Fruit fly (Drosophila melanogaster) whole organism, embryonic: ENCODE measurements around the gene CG14695.

Source experiments
- ATbp ChIP-seq: fragments of 200-800 bp; sonication (Bioruptor generic); optimal IDR thresholded peaks from 2 replicates; lab custom pipeline; 2017; ENCODE audit warnings: missing biosample characterization, mild to moderate bottlenecking, missing genetic modification characterization, missing genetic modification reagents
- Abd-B ChIP-seq: fragments of 200-800 bp; sonication (Bioruptor generic); optimal IDR thresholded peaks from 2 replicates; lab custom pipeline; 2018; ENCODE audit warnings: missing biosample characterization, mild to moderate bottlenecking, missing genetic modification characterization, moderate library complexity
- Ada2b ChIP-seq: fragments of 200-800 bp; sonication (Bioruptor generic); IDR thresholded peaks from 2 replicates; pipeline ENCODE4 v1.3.6; 2022; ENCODE audit warnings: missing biosample characterization, missing genetic modification characterization
- Atf3 ChIP-seq: fragments of 200-800 bp; sonication (Bioruptor generic); optimal IDR thresholded peaks from 3 replicates; lab custom pipeline; 2016; ENCODE audit warnings: missing biosample characterization, missing genetic modification characterization
- B-H2 ChIP-seq: fragments of 200-800 bp; sonication (Bioruptor generic); optimal IDR thresholded peaks from 2 replicates; lab custom pipeline; 2018; ENCODE audit warnings: missing biosample characterization, mild to moderate bottlenecking, missing genetic modification characterization
- Bdp1 ChIP-seq: fragments of 200-800 bp; sonication (Bioruptor generic); optimal IDR thresholded peaks from 3 replicates; lab custom pipeline; 2016; ENCODE audit warnings: missing biosample characterization, missing genetic modification characterization
- BtbVII ChIP-seq: fragments of 200-800 bp; sonication (Bioruptor generic); optimal IDR thresholded peaks from 3 replicates; lab custom pipeline; 2017; ENCODE audit warnings: missing biosample characterization, mild to moderate bottlenecking, missing genetic modification characterization
- CG10267 ChIP-seq: fragments of 200-800 bp; sonication (Bioruptor generic); optimal IDR thresholded peaks from 2 replicates; lab custom pipeline; 2018; ENCODE audit warnings: missing biosample characterization, mild to moderate bottlenecking, missing genetic modification characterization, moderate library complexity
- CG11093 ChIP-seq: fragments of 200-800 bp; sonication (Bioruptor generic); IDR thresholded peaks from 3 replicates; pipeline ENCODE4 v1.3.6; 2022; ENCODE audit warnings: missing biosample characterization, missing genetic modification characterization
- CG12071 ChIP-seq: fragments of 200-800 bp; sonication (Bioruptor generic); optimal IDR thresholded peaks from 3 replicates; lab custom pipeline; 2018; ENCODE audit warnings: missing biosample characterization, mild to moderate bottlenecking, missing genetic modification characterization
- CG12299 ChIP-seq: fragments of 200-800 bp; sonication (Bioruptor generic); optimal IDR thresholded peaks from 2 replicates; lab custom pipeline; 2018; ENCODE audit warnings: missing biosample characterization, mild to moderate bottlenecking, missing genetic modification characterization
- CG13424 ChIP-seq: fragments of 200-800 bp; sonication (Bioruptor generic); optimal IDR thresholded peaks from 2 replicates; lab custom pipeline; 2019; ENCODE audit warnings: missing biosample characterization, mild to moderate bottlenecking, missing genetic modification characterization, moderate library complexity
- CG17385 ChIP-seq: fragments of 200-800 bp; sonication (Bioruptor generic); optimal IDR thresholded peaks from 3 replicates; lab custom pipeline; 2018; ENCODE audit warnings: missing biosample characterization, mild to moderate bottlenecking, missing genetic modification characterization
- CG18476 ChIP-seq: fragments of 200-800 bp; sonication (Bioruptor generic); optimal IDR thresholded peaks from 2 replicates; lab custom pipeline; 2016; ENCODE audit warnings: missing biosample characterization, mild to moderate bottlenecking, missing genetic modification characterization
- CG30020 ChIP-seq: fragments of 200-800 bp; optimal IDR thresholded peaks from 2 replicates; lab custom pipeline; 2019; ENCODE audit warnings: missing biosample characterization, mild to moderate bottlenecking, missing genetic modification characterization, moderate library complexity
- CG6791 ChIP-seq: fragments of 200-800 bp; sonication (Bioruptor generic); IDR thresholded peaks from 3 replicates; pipeline ENCODE4 v1.3.6; 2022; ENCODE audit warnings: missing biosample characterization, missing genetic modification characterization; ENCODE audit not compliant: partially characterized antibody
- CG7556 ChIP-seq: fragments of 200-800 bp; sonication (Bioruptor generic); optimal IDR thresholded peaks from 2 replicates; lab custom pipeline; 2017; ENCODE audit warnings: missing biosample characterization, mild to moderate bottlenecking, missing genetic modification characterization
- CG8765 ChIP-seq: fragments of 200-800 bp; sonication (Bioruptor generic); IDR thresholded peaks from 2 replicates; pipeline ENCODE4 v1.3.6; 2022; ENCODE audit warnings: missing biosample characterization, missing genetic modification characterization
- CG9215 ChIP-seq: fragments of 200-800 bp; sonication (Bioruptor generic); IDR thresholded peaks from 2 replicates; pipeline ENCODE4 v1.3.6; 2022; ENCODE audit warnings: missing biosample characterization, missing genetic modification characterization
- CG9797 ChIP-seq: fragments of 200-800 bp; sonication (Bioruptor generic); optimal IDR thresholded peaks from 3 replicates; lab custom pipeline; 2018; ENCODE audit warnings: missing biosample characterization, mild to moderate bottlenecking, missing genetic modification characterization
- D19A ChIP-seq: fragments of 200-800 bp; optimal IDR thresholded peaks from 3 replicates; lab custom pipeline; 2019; ENCODE audit warnings: missing biosample characterization, mild to moderate bottlenecking, missing genetic modification characterization, moderate library complexity
- Dip2 ChIP-seq: fragments of 200-800 bp; sonication (Bioruptor generic); IDR thresholded peaks from 2 replicates; pipeline ENCODE4 v1.3.6; 2022; ENCODE audit warnings: missing biosample characterization, missing genetic modification characterization
- H15 ChIP-seq: fragments of 200-800 bp; sonication (Bioruptor generic); IDR thresholded peaks from 3 replicates; pipeline ENCODE4 v1.3.6; 2022; ENCODE audit warnings: missing biosample characterization, missing genetic modification characterization
- Hr51 ChIP-seq, 2 experiments: fragments of 200-800 bp; sonication (Bioruptor generic); optimal IDR thresholded peaks; 2 replicates in 1 of 2; 3 replicates in 1 of 2; lab custom pipeline; 2016 to 2018; ENCODE audit warnings: missing biosample characterization in 2 of 2, missing genetic modification characterization in 2 of 2, mild to moderate bottlenecking in 1 of 2, moderate library complexity in 1 of 2
- Hsf ChIP-seq: fragments of 200-800 bp; sonication (Bioruptor generic); optimal IDR thresholded peaks from 3 replicates; lab custom pipeline; 2016; ENCODE audit warnings: missing biosample characterization, missing genetic modification characterization
- Kr ChIP-seq: fragments of 200-800 bp; sonication (Bioruptor generic); optimal IDR thresholded peaks from 2 replicates; lab custom pipeline; 2017; ENCODE audit warnings: missing biosample characterization, mild to moderate bottlenecking, missing genetic modification characterization
- Neu2 ChIP-seq: fragments of 200-800 bp; sonication (Bioruptor generic); optimal IDR thresholded peaks from 3 replicates; lab custom pipeline; 2016; ENCODE audit warnings: missing biosample characterization, missing genetic modification characterization, borderline replicate concordance
- Nf-YB ChIP-seq: fragments of 200-800 bp; sonication (Bioruptor generic); optimal IDR thresholded peaks from 3 replicates; lab custom pipeline; 2019; ENCODE audit warnings: missing biosample characterization, mild to moderate bottlenecking, missing genetic modification characterization, moderate library complexity
- Optix ChIP-seq: fragments of 200-800 bp; sonication (Bioruptor generic); IDR thresholded peaks from 3 replicates; pipeline ENCODE4 v1.3.6; 2022; ENCODE audit warnings: missing biosample characterization, missing genetic modification characterization
- Six4 ChIP-seq: fragments of 200-800 bp; sonication (Bioruptor generic); optimal IDR thresholded peaks from 2 replicates; lab custom pipeline; 2016; ENCODE audit warnings: missing biosample characterization, missing genetic modification characterization
- Tbp ChIP-seq: fragments of >200 bp; optimal IDR thresholded peaks from 2 replicates; lab custom pipeline; 2018; ENCODE audit warnings: missing biosample characterization, missing genetic modification characterization
- ara ChIP-seq: fragments of 200-800 bp; sonication (Bioruptor generic); IDR thresholded peaks from 2 replicates; pipeline ENCODE4 v1.3.6; 2022; ENCODE audit warnings: missing biosample characterization, missing genetic modification characterization
- corto ChIP-seq: fragments of 200-800 bp; sonication (Bioruptor generic); optimal IDR thresholded peaks from 2 replicates; lab custom pipeline; 2016; ENCODE audit warnings: missing biosample characterization, mild to moderate bottlenecking, missing genetic modification characterization, moderate library complexity
- da ChIP-seq: fragments of 200-800 bp; sonication (Bioruptor generic); optimal IDR thresholded peaks from 2 replicates; lab custom pipeline; 2016; ENCODE audit warnings: missing biosample characterization, missing genetic modification characterization
- esg ChIP-seq: fragments of 200-800 bp; sonication (Bioruptor generic); conservative IDR thresholded peaks from 2 replicates; pipeline ENCODE4 v1.3.6; 2022; ENCODE audit warnings: missing biosample characterization, missing genetic modification characterization
- fd102C ChIP-seq: fragments of 200-800 bp; sonication (Bioruptor generic); optimal IDR thresholded peaks from 2 replicates; lab custom pipeline; 2018; ENCODE audit warnings: missing biosample characterization, mild to moderate bottlenecking, missing genetic modification characterization, moderate library complexity
- grau ChIP-seq: fragments of 200-800 bp; optimal IDR thresholded peaks from 3 replicates; lab custom pipeline; 2019; ENCODE audit warnings: missing biosample characterization, mild to moderate bottlenecking, missing genetic modification characterization, moderate library complexity
- jigr1 ChIP-seq: fragments of 200-800 bp; sonication (Bioruptor generic); IDR thresholded peaks from 3 replicates; pipeline ENCODE4 v1.3.6; 2022; ENCODE audit warnings: missing biosample characterization, missing genetic modification characterization
- ken ChIP-seq: fragments of 200-800 bp; sonication (Bioruptor generic); IDR thresholded peaks from 3 replicates; pipeline ENCODE4 v1.3.6; 2022; ENCODE audit warnings: missing biosample characterization, missing genetic modification characterization
- lilli ChIP-seq: fragments of 200-800 bp; sonication (Bioruptor generic); optimal IDR thresholded peaks from 3 replicates; lab custom pipeline; 2016; ENCODE audit warnings: missing biosample characterization, missing genetic modification characterization
- odd ChIP-seq: fragments of 200-800 bp; sonication (Bioruptor generic); optimal IDR thresholded peaks from 2 replicates; lab custom pipeline; 2017; ENCODE audit warnings: missing biosample characterization, mild to moderate bottlenecking, missing genetic modification characterization
- prd ChIP-seq, 3 experiments: fragments of >200 bp in 2 of 3; fragments of 200-800 bp in 1 of 3; sonication (Bioruptor generic) in 1 of 3; optimal IDR thresholded peaks in 2 of 3; IDR thresholded peaks in 1 of 3; 2 replicates in 2 of 3; 3 replicates in 1 of 3; pipeline versions ENCODE4 v1.3.6 to Lab custom; 2017 to 2022; ENCODE audit warnings: missing biosample characterization in 1 of 3, missing genetic modification characterization in 1 of 3
- sna ChIP-seq: fragments of 200-800 bp; sonication (Bioruptor generic); IDR thresholded peaks from 2 replicates; pipeline ENCODE4 v1.3.6; 2022; ENCODE audit warnings: missing biosample characterization, missing genetic modification characterization; ENCODE audit not compliant: partially characterized antibody
- tll ChIP-seq, 2 experiments: fragments of 200-800 bp in 1 of 2; fragments of >200 bp in 1 of 2; sonication (Bioruptor generic) in 1 of 2; optimal IDR thresholded peaks; 2 replicates each; lab custom pipeline; 2017 to 2019; ENCODE audit warnings: missing biosample characterization in 2 of 2, missing genetic modification characterization in 2 of 2, mild to moderate bottlenecking in 1 of 2, moderate library complexity in 1 of 2
- ttk ChIP-seq: fragments of 200-800 bp; sonication (Bioruptor generic); IDR thresholded peaks from 2 replicates; pipeline ENCODE4 v2.1.2; 2022; ENCODE audit warnings: missing biosample characterization, missing genetic modification characterization
- vnd ChIP-seq: fragments of 200-800 bp; sonication (Bioruptor generic); IDR thresholded peaks from 3 replicates; pipeline ENCODE4 v1.3.6; 2022; ENCODE audit warnings: missing biosample characterization, missing genetic modification characterization; ENCODE audit not compliant: partially characterized antibody
- zen2 ChIP-seq: fragments of 200-800 bp; sonication (Bioruptor generic); IDR thresholded peaks from 3 replicates; pipeline ENCODE4 v1.3.6; 2022; ENCODE audit warnings: missing biosample characterization, missing genetic modification characterization; ENCODE audit not compliant: partially characterized antibody
- zf30C ChIP-seq: fragments of 200-800 bp; sonication (Bioruptor generic); optimal IDR thresholded peaks from 3 replicates; lab custom pipeline; 2018; ENCODE audit warnings: missing biosample characterization, mild to moderate bottlenecking, missing genetic modification characterization
- zfh1 ChIP-seq: fragments of 200-800 bp; sonication (Bioruptor generic); IDR thresholded peaks from 3 replicates; pipeline ENCODE4 v1.3.6; 2022; ENCODE audit warnings: missing biosample characterization, missing genetic modification characterization

CG14695 gene

DNA sequence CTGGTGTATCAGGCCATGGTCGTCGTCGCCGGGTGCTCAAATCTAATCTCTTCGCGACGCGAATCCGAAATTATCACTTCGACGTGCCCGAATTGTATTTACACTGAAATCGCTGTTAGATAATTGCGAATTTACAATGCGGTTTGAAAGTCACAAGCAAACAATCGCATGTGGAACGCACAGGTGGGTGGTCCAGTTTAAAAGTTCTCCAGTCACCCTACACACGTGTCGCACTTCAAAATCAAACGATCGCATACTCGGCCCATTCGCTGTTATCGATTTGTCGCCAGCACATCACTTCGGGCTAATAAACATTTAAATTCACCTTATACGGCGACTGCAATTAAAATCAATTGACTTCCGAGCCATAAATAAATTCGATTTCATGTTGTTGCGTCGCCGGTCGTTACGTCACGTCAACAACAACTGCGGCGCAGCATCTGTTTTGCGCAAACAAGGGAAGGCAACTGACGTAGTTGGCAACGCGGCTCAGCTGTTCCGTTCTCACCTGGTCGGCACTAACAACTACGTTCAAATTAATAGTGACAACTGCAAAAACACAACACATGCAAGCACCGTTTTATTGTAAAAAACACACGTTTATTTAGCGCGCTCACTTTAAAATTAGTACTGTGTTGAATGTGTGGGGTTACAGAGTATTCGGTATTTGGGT, 16.2 kb downstream of the CG14695 start, which contains the start of gene CG6574 (continued):
- no peak for TF ChIP-seq ttk (GFP tag; lab: Robert Waterston, UW)
- TF ChIP-seq lilli = no peak
- no peak for TF ChIP-seq Abd-B (GFP tag; lab: Kevin White, UChicago)
- TF ChIP-seq CG8765 (GFP tag; lab: Robert Waterston, UW) = no peak
- TF ChIP-seq H15 (GFP tag; lab: Robert Waterston, UW) = no peak
- no peak for TF ChIP-seq Six4 (GFP tag; lab: Kevin White, UChicago)
- TF ChIP-seq CG17385 (GFP tag; lab: Kevin White, UChicago) = no peak
- no peak for TF ChIP-seq fd102C (GFP tag; lab: Kevin White, UChicago)
- no peak for TF ChIP-seq odd (GFP tag; lab: Kevin White, UChicago)
- no peak for TF ChIP-seq CG6791 (GFP tag; lab: Robert Waterston, UW)
- no peak for TF ChIP-seq Bdp1 (GFP tag; lab: Kevin White, UChicago)
- no peak for TF ChIP-seq Dip2 (GFP tag; lab: Robert Waterston, UW)
- 0 out of 3 replicates have a peak, but pooled peaks have one; percentile 18 for TF ChIP-seq zfh1 (GFP tag; lab: Robert Waterston, UW)
- no peak for TF ChIP-seq Ada2b (GFP tag; lab: Robert Waterston, UW)
- no peak for TF ChIP-seq Kr (GFP tag; lab: Kevin White, UChicago)
- TF ChIP-seq CG10267 (tag; lab: Kevin White, UChicago) = no peak
- TF ChIP-seq CG7556 (GFP tag; lab: Kevin White, UChicago) = peak; percentile 5
- peak; percentile 35 for TF ChIP-seq CG12071 (GFP tag; lab: Kevin White, UChicago)
- TF ChIP-seq ara = no peak
- no peak for TF ChIP-seq CG12299
- no peak for TF ChIP-seq BtbVII (GFP tag; lab: Kevin White, UChicago)
- TF ChIP-seq CG9215 (GFP tag; lab: Robert Waterston, UW) = no peak
- peak in 1 of 2 experiments; percentile 74 for TF ChIP-seq tll (GFP tag; optimal IDR thresholded peaks at IDR 0.05; lab: Kevin White, UChicago)
- no peak for TF ChIP-seq prd (optimal IDR thresholded peaks at IDR 0.05; lab: Kevin White, UChicago)
- no peak for TF ChIP-seq prd (GFP tag; IDR thresholded peaks at IDR 0.05; lab: Robert Waterston, UW)
- TF ChIP-seq da (GFP tag; lab: Kevin White, UChicago) = no peak
- TF ChIP-seq Neu2 (GFP tag; lab: Kevin White, UChicago) = no peak
- no peak for TF ChIP-seq Nf-YB (GFP tag; lab: Kevin White, UChicago)
- no peak for TF ChIP-seq Atf3 (GFP tag; lab: Kevin White, UChicago)
- no peak for TF ChIP-seq Hr51 (GFP tag; optimal IDR thresholded peaks at IDR 0.05; lab: Kevin White, UChicago)
- no peak for TF ChIP-seq Optix (GFP tag; lab: Robert Waterston, UW)
- TF ChIP-seq jigr1 (GFP tag; lab: Robert Waterston, UW) = no peak
- no peak for TF ChIP-seq corto
- no peak for TF ChIP-seq sna (GFP tag; lab: Robert Waterston, UW)
- TF ChIP-seq vnd = no peak
- TF ChIP-seq grau (tag; lab: Kevin White, UChicago) = no peak
- TF ChIP-seq esg (GFP tag; lab: Robert Waterston, UW) = no peak; the same call in 1 of the 2 replicates
- TF ChIP-seq zen2 = no peak
- no peak for TF ChIP-seq B-H2 (GFP tag; lab: Kevin White, UChicago)
- no peak for TF ChIP-seq ken (GFP tag; lab: Robert Waterston, UW)
- no peak for TF ChIP-seq CG30020 (tag; lab: Kevin White, UChicago)
- no peak for TF ChIP-seq Hsf
- TF ChIP-seq CG18476 (GFP tag; lab: Kevin White, UChicago) = no peak
- TF ChIP-seq CG11093 (GFP tag; lab: Robert Waterston, UW) = no peak
- TF ChIP-seq ATbp (GFP tag; lab: Kevin White, UChicago) = no peak
- TF ChIP-seq CG9797 = no peak
- no peak for TF ChIP-seq CG13424 (tag; lab: Kevin White, UChicago)
- no peak for TF ChIP-seq D19A (tag; lab: Kevin White, UChicago)
- no peak for TF ChIP-seq Tbp
- TF ChIP-seq zf30C = no peak
